Worm (Caenorhabditis elegans) whole organism, L1 larva: ENCODE measurements around the gene ethe-1.

Experiments
- ces-1 ChIP-seq: fragments of 150-350 bp; optimal IDR thresholded peaks from 2 replicates; lab custom pipeline; 2014; ENCODE audit warnings: missing biosample characterization, missing genetic modification reagents, missing genetic modification characterization
- elt-2 ChIP-seq: sonication (generic microtip); optimal IDR thresholded peaks from 2 replicates; lab custom pipeline; 2016; ENCODE audit warnings: missing genetic modification characterization, mild to moderate bottlenecking, inconsistent platforms, missing compliant biosample characterization, missing genetic modification reagents
- jun-1 ChIP-seq: fragments of 150-350 bp; optimal IDR thresholded peaks from 2 replicates; lab custom pipeline; 2014; ENCODE audit warnings: missing biosample characterization, missing genetic modification reagents, missing genetic modification characterization
- lin-39 ChIP-seq: fragments of 150-350 bp; optimal IDR thresholded peaks from 2 replicates; lab custom pipeline; 2014; ENCODE audit warnings: missing biosample characterization, missing genetic modification reagents, missing genetic modification characterization
- lsy-2 ChIP-seq, 2 experiments: fragments of 150-350 bp; optimal IDR thresholded peaks; 2 replicates each; lab custom pipeline; 2014; ENCODE audit warnings: missing biosample characterization in 2 of 2, missing genetic modification characterization in 2 of 2
- ztf-11 ChIP-seq, 2 experiments: sonication (generic microtip); optimal IDR thresholded peaks; 2 replicates each; lab custom pipeline; 2016 to 2017; ENCODE audit warnings: missing genetic modification characterization in 2 of 2, missing biosample characterization in 1 of 2, missing compliant biosample characterization in 1 of 2

- no peak for TF ChIP-seq ztf-11 (tag; optimal IDR thresholded peaks at IDR 0.05; lab: Kevin White, UChicago)
- TF ChIP-seq elt-2 (tag; lab: Kevin White, UChicago) = no peak
- no peak for TF ChIP-seq jun-1 (tag; lab: Kevin White, UChicago)
- no peak for TF ChIP-seq lsy-2 (tag; optimal IDR thresholded peaks at IDR 0.05; lab: Kevin White, UChicago)
- no peak for TF ChIP-seq lin-39
- no peak for TF ChIP-seq ces-1
Observed at ce11 chrIV:9518608-9519007, 10.0 kb upstream of the ethe-1 start, which contains the start of gene nlp-35.
